Fruit fly (Drosophila melanogaster): Measurements from ENCODE around the gene eEF2.

The eEF2 gene

dm6 chr2L:21629814-21630562 lies 52.0 kb downstream of the eEF2 start, which contains the start of gene Df31 (continued):
- TF ChIP-seq psq (GFP tag; optimal IDR thresholded peaks at IDR 0.05) (no peak), C15 (GFP tag; IDR thresholded peaks at IDR 0.05) (0 out of 3 replicates have a peak, but pooled peaks have one; percentile 32), D19A (tag; optimal IDR thresholded peaks at IDR 0.05) (peak; percentile 19), CG9215 (GFP tag; IDR thresholded peaks at IDR 0.05) (no peak), CG12071 (GFP tag; optimal IDR thresholded peaks at IDR 0.05) (no peak), jumu (GFP tag; optimal IDR thresholded peaks at IDR 0.05) (peak; percentile 9), dysf (GFP tag; IDR thresholded peaks at IDR 0.05) (peak; percentile 47; the same call in 2 of the 3 replicates), jigr1 (GFP tag; IDR thresholded peaks at IDR 0.05) (no peak), pnt (GFP tag; optimal IDR thresholded peaks at IDR 0.05) (peak; percentile 1), jing (GFP tag; optimal IDR thresholded peaks at IDR 0.05) (no peak), Med (GFP tag) (peak; percentile 95), CG6175 (GFP tag; IDR thresholded peaks at IDR 0.05) (no peak), CG8281 (tag; optimal IDR thresholded peaks at IDR 0.05) (no peak), CG17361 (GFP tag; IDR thresholded peaks at IDR 0.05) (peak; percentile 47), CG31224 (GFP tag; IDR thresholded peaks at IDR 0.05) (no peak; the same call in 1 of the 2 replicates), CG3163 (GFP tag; optimal IDR thresholded peaks at IDR 0.05) (peak; percentile 28), dan (GFP tag; IDR thresholded peaks at IDR 0.05) (no peak), cato (GFP tag; optimal IDR thresholded peaks at IDR 0.05; ENCODE audit: borderline replicate concordance) (peak; percentile 39), zf30C (GFP tag; optimal IDR thresholded peaks at IDR 0.05) (peak; percentile 21), slou (GFP tag; optimal IDR thresholded peaks at IDR 0.05) (peak; percentile 42), bbx (GFP tag; IDR thresholded peaks at IDR 0.05; ENCODE audit: partially characterized antibody) (peak; percentile 95), Eip74EF (GFP tag; optimal IDR thresholded peaks at IDR 0.05) (no peak), CG6791 (GFP tag; IDR thresholded peaks at IDR 0.05; ENCODE audit: partially characterized antibody) (peak; percentile 95), cwo (GFP tag; optimal IDR thresholded peaks at IDR 0.05) (no peak), ato (GFP tag; IDR thresholded peaks at IDR 0.05; ENCODE audit: partially characterized antibody) (peak; percentile 87), CG14710 (tag; optimal IDR thresholded peaks at IDR 0.05) (peak; percentile 62), row (GFP tag; IDR thresholded peaks at IDR 0.05) (peak; percentile 75), Doc3 (GFP tag; IDR thresholded peaks at IDR 0.05; ENCODE audit: partially characterized antibody) (peak; percentile 81), ranshi (GFP tag; IDR thresholded peaks at IDR 0.05) (no peak; the same call in 1 of the 2 replicates), CG2199 (GFP tag; IDR thresholded peaks at IDR 0.05) (peak; percentile 95), crol (GFP tag; IDR thresholded peaks at IDR 0.05) (no peak), vfl (GFP tag; optimal IDR thresholded peaks at IDR 0.05) (peak; percentile 62), CG7963 (GFP tag; IDR thresholded peaks at IDR 0.05; ENCODE audit: partially characterized antibody) (peak; percentile 82; the same call in 2 of the 3 replicates), Abd-B (GFP tag; optimal IDR thresholded peaks at IDR 0.05) (no peak), CG14860 (GFP tag; IDR thresholded peaks at IDR 0.05; ENCODE audit: partially characterized antibody) (peak; percentile 78), bowl (GFP tag; IDR thresholded peaks at IDR 0.05) (no peak), CG12942 (GFP tag; optimal IDR thresholded peaks at IDR 0.05) (peak; percentile 50), zfh2 (GFP tag; optimal IDR thresholded peaks at IDR 0.05) (peak; percentile 67), ttk (GFP tag; IDR thresholded peaks at IDR 0.05) (peak; percentile 52; the same call in 1 of the 2 replicates), CG7987 (GFP tag; optimal IDR thresholded peaks at IDR 0.05) (peak; percentile 56), ara (GFP tag; IDR thresholded peaks at IDR 0.05) (no peak; the same call in 1 of the 2 replicates), fu2 (GFP tag; optimal IDR thresholded peaks at IDR 0.05) (peak; percentile 20), HHEX (GFP tag; optimal IDR thresholded peaks at IDR 0.05) (peak; percentile 53), CG6689 (GFP tag; IDR thresholded peaks at IDR 0.05) (peak; percentile 20; the same call in 1 of the 2 replicates), sqz (GFP tag; optimal IDR thresholded peaks at IDR 0.05) (no peak), her (GFP tag; optimal IDR thresholded peaks at IDR 0.05) (peak; percentile 61), Vsx1 (GFP tag; optimal IDR thresholded peaks at IDR 0.05) (peak; percentile 16), grn (GFP tag; optimal IDR thresholded peaks at IDR 0.05) (no peak), CG3281 (GFP tag; optimal IDR thresholded peaks at IDR 0.05) (peak; percentile 32)

Measured in whole organism, embryonic.